Fruit fly (Drosophila melanogaster) whole organism: ENCODE measurements around the gene CG3081.

Experiments used
- EcR ChIP-seq, 2 experiments: fragments of >200 bp; optimal IDR thresholded peaks; 2 replicates each; lab custom pipeline; 2017; ENCODE audit warnings: missing biosample characterization in 2 of 2, missing genetic modification characterization in 2 of 2, missing genetic modification reagents in 2 of 2
- psq ChIP-seq: fragments of >200 bp; optimal IDR thresholded peaks from 2 replicates; lab custom pipeline; 2017
- usp ChIP-seq: fragments of >200 bp; optimal IDR thresholded peaks from 2 replicates; lab custom pipeline; 2017; ENCODE audit warnings: missing biosample characterization, missing genetic modification characterization, mixed read lengths

- TF ChIP-seq psq (lab: Kevin White, UChicago) (no peak), usp (no peak), EcR (GFP tag; optimal IDR thresholded peaks at IDR 0.05; lab: Kevin White, UChicago) (no peak)
Measured at dm6 chrX:4649751-4650150, 6.0 kb upstream of the CG3081 start, which contains the start of the genes Cbp80 and Torsin.
